Fruit fly (Drosophila melanogaster) ovary, adult (tissue): ENCODE results near the gene Cpr92A.

Experiments
- CG17801 ChIP-seq: fragments of 200-800 bp; optimal IDR thresholded peaks from 2 replicates; lab custom pipeline; 2019; ENCODE audit warnings: missing biosample characterization, mild to moderate bottlenecking, missing genetic modification characterization, moderate library complexity; ENCODE audit not compliant: partially characterized antibody

Gene Cpr92A

dm6 chr3R:19598855-19599254 lies at the start of gene Cpr92A:
TSS of gene Cpr92A (minus strand) at chr3R:19598955.
- no peak for TF ChIP-seq CG17801 (GFP tag; lab: Kevin White, UChicago)

DNA sequence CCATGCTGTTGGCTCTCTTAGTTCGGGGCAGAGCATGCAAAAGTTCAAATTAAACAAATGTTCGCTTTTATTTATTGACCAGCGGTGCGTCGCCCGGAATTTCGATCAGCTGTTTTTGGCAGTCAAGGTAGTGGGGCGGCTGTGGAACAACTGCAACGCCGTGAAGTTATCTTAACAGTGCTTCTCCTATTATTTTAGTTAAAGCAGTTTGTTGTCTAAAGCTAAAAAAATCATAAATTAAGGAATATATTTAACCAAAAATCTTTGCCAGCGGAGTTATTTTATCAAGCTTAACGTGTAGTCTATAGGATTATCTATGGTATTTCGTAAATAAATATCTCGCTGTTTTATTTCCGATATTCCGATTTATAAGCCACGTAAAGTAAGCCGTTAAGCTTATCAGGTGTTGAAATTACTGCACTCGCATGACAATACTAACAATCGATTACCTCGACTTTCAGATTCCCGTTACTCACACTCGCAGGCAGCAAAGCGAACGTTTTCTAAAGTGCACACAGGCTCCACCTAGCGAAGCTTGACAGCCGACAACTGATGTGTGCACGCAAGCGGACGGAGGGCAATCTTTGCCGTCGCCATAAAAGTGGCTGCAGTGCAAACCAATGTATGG lies 49.6 kb upstream of the Cpr92A start, which contains the start of the genes CG6195 and CG31220:
CG6195 (minus strand) TSS at position 122 of the 628 bp plus-strand sequence.
CG31220 (plus strand) TSS at position 199 of the 628 bp plus-strand sequence.
- TF ChIP-seq CG17801 (GFP tag; lab: Kevin White, UChicago) = no peak

dm6 chr3R:19644901-19645204 lies 46.1 kb upstream of the Cpr92A start, which contains the start of gene Nup58:
TSS of gene Nup58 (plus strand) at chr3R:19645026.
- peak; percentile 11 for TF ChIP-seq CG17801 (GFP tag; lab: Kevin White, UChicago)

DNA sequence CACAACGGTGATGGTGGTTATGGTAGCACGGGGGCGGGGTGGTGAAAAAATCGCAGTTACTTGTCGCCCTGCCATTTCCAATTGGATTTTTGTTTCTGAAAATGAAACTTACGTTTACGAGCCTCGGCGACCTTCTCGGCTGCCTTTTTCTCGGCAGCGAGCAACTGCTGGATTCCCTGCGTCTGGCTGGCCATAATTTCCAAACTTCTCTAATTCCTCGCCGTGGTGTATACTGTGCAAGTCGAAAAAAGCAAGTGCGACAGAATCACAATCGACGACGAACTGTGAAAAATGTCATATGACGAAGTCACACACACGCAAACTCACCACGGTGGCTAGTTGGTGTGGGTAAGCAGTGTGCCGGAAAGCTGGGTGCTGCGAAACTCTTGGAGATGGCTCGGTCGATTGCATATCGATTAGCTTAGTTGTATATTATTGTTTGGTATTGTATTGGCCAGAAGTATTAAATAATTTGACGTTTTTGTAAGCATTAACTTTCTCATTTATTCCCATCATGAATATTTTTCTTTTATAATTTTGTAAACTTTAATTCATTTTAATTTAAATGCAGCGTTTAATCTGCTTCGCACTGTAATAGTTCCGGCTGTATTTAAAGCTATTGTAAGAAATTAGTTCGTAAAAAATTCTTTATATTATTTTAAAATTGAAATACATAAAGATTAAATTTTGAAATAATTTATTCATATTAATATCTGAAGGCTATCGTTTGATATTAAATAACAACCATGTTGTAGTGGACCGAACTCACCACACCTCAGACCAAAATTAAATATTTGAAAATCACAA lies 45.5 kb upstream of the Cpr92A start, which contains the start of gene Vha13:
Vha13 (minus strand) TSS at position 293 of the 807 bp plus-strand sequence.
- peak; percentile 74 for TF ChIP-seq CG17801 (GFP tag; lab: Kevin White, UChicago)

dm6 chr3R:19642893-19643270 lies 44.1 kb upstream of the Cpr92A start:
- no peak for TF ChIP-seq CG17801 (GFP tag; lab: Kevin White, UChicago)

DNA sequence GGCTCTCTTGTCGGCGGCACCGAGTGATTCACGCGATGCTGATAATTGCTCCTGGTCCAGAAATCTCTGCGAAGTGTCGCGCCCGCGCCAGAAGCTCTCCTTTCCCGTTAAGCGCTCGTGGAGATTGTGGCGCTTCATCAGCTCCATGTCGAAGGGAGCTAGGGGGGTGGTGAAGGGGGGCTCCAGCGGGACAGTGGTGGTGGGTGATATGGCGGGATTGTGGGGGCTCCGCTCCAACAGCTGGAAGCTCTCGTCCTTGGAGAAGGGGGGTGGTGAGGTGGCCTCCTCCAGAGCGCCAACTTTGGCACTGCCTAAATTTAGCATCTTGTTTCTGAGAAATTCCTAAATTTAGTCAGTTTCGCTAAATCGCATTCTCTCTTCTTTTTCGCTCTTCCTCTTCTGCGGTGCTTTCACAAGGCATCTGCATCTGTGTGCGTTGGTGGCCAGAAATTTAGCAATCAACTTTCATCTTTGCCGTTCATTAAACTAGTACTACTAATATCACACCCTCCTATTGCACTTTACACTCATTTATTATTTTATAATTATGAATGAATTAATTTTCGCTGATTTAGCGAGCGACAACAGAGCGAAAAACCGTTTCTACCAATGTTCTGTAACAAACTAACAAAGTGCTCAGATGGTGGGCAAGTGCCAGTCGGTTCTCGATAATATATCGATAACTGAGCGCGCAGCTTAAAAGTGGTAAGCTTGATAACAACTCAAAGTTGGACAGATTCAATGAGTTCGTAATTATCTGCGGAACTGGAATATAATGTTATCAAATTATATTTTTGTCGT lies 43.5 kb upstream of the Cpr92A start, which contains the start of gene subdued:
subdued (minus strand) TSS at position 631 of the 801 bp plus-strand sequence.
- TF ChIP-seq CG17801 (GFP tag; lab: Kevin White, UChicago) = peak; percentile 19

dm6 chr3R:19641498-19642065 lies 42.8 kb upstream of the Cpr92A start:
- TF ChIP-seq CG17801 (GFP tag; lab: Kevin White, UChicago) = peak; percentile 95

DNA sequence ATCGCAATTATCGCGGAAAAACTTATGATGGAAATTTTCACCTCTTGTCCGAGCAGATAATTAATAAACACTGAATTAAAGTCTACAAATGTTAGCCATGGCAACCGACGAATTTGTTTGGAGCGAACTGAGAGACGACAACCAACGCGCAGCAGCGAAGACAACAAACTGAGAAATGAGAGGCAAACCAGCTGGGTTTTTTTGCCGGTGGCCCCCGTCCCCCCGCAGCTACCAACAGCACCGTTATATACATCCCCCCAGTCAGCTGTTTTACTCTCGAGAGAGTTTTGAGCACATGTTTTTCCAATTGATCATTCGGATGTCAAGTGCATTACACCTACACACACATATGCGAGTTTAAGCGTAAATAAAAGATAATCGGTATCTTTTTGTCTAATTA lies 42.3 kb upstream of the Cpr92A start:
- TF ChIP-seq CG17801 (GFP tag; lab: Kevin White, UChicago) = peak; percentile 10

DNA sequence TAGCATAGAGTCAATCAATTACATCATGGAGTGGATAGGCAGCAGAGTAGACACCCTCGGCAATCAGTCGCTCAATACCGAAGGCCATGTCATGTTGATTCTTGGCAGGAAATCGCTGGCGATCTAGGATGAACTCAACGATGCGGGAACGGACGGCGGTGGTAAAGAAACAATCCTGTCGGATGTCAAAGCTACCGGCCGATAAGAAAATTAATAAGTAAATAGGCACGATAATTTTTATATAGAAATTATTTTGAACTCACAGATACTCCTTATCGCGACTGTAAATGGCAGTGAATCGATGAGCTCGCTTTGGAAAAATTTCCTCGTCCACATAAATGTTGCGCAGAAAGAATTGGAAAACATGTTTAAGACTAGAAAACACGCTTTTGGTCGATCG lies 39.2 kb upstream of the Cpr92A start:
- no peak for TF ChIP-seq CG17801 (GFP tag; lab: Kevin White, UChicago)

dm6 chr3R:19634649-19635048 lies 35.9 kb upstream of the Cpr92A start, which contains the start of gene CG34138:
TSS of gene CG34138 (plus strand) at chr3R:19634949.
- no peak for TF ChIP-seq CG17801 (GFP tag; lab: Kevin White, UChicago)

DNA sequence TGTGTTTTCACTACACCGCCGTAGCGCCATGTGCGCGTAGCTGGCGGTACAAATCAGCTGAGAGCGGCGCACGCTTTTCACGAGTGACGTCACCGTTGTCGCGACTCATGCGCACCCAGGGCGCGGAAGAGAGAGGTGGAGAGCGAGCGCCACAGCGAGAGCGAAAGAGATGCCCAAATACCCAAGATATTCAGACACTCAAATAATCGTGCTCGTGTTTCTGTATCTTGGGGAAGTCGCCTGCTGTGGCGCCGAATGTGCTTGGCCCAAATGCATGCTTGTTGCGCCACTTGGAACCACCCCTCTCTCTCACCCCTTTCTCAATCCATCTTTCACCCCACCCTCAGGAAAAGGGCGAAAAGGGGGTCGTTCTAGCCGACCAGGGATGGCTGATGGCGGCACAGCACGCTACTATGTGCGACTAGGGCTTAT lies 33.9 kb upstream of the Cpr92A start, which contains the start of gene CG6231:
CG6231 (minus strand) TSS at position 34 of the 432 bp plus-strand sequence.
- no peak for TF ChIP-seq CG17801 (GFP tag; lab: Kevin White, UChicago)

- TF ChIP-seq CG17801 (GFP tag; lab: Kevin White, UChicago) = peak; percentile 29
Measured at dm6 chr3R:19627792-19628522, 29.2 kb upstream of the Cpr92A start.

- no peak for TF ChIP-seq CG17801 (GFP tag; lab: Kevin White, UChicago)
Measured at dm6 chr3R:19625300-19626230, 26.8 kb upstream of the Cpr92A start.
